Fruit fly (Drosophila melanogaster) whole organism, embryonic: ENCODE data around the gene CG3198.
A peak's percentile ranks its signal among the peaks of the same experiment; 100 is the strongest.

Experiments
- Abd-B ChIP-seq: fragments of 200-800 bp; sonication (Bioruptor generic); optimal IDR thresholded peaks from 2 replicates; lab custom pipeline; 2018; ENCODE audit warnings: missing biosample characterization, mild to moderate bottlenecking, missing genetic modification characterization, moderate library complexity
- Adf1 ChIP-seq: fragments of 200-800 bp; sonication (Bioruptor generic); IDR thresholded peaks from 2 replicates; pipeline ENCODE4 v1.3.6; 2022; ENCODE audit warnings: missing biosample characterization, missing genetic modification characterization
- Aef1 ChIP-seq: fragments of 200-800 bp; sonication (Bioruptor generic); IDR thresholded peaks from 3 replicates; pipeline ENCODE4 v1.3.6; 2022; ENCODE audit warnings: missing biosample characterization, missing genetic modification characterization
- B-H2 ChIP-seq: fragments of 200-800 bp; sonication (Bioruptor generic); optimal IDR thresholded peaks from 2 replicates; lab custom pipeline; 2018; ENCODE audit warnings: missing biosample characterization, mild to moderate bottlenecking, missing genetic modification characterization
- CG10209 ChIP-seq: fragments of 200-800 bp; sonication (Bioruptor generic); optimal IDR thresholded peaks from 3 replicates; lab custom pipeline; 2017; ENCODE audit warnings: missing biosample characterization, mild to moderate bottlenecking, missing genetic modification characterization, missing genetic modification reagents
- CG10979 ChIP-seq: fragments of 200-800 bp; sonication (Bioruptor generic); optimal IDR thresholded peaks from 2 replicates; lab custom pipeline; 2018; ENCODE audit warnings: missing biosample characterization, mild to moderate bottlenecking, missing genetic modification characterization, moderate library complexity
- CG11398 ChIP-seq: fragments of 200-800 bp; sonication (Bioruptor generic); optimal IDR thresholded peaks from 2 replicates; lab custom pipeline; 2016; ENCODE audit warnings: missing biosample characterization, missing genetic modification characterization
- CG11723 ChIP-seq: fragments of 200-800 bp; sonication (Bioruptor generic); optimal IDR thresholded peaks from 2 replicates; lab custom pipeline; 2017; ENCODE audit warnings: missing biosample characterization, mild to moderate bottlenecking, missing genetic modification characterization
- CG12104 ChIP-seq: fragments of 200-800 bp; sonication (Bioruptor generic); optimal IDR thresholded peaks from 3 replicates; lab custom pipeline; 2016; ENCODE audit warnings: missing biosample characterization, missing genetic modification characterization
- CG12236 ChIP-seq: fragments of 200-800 bp; sonication (Bioruptor generic); optimal IDR thresholded peaks from 2 replicates; lab custom pipeline; 2016; ENCODE audit warnings: missing biosample characterization, missing genetic modification characterization
- CG12391 ChIP-seq: fragments of 200-800 bp; sonication (Bioruptor generic); optimal IDR thresholded peaks from 3 replicates; lab custom pipeline; 2018; ENCODE audit warnings: missing biosample characterization, mild to moderate bottlenecking, missing genetic modification characterization, moderate library complexity
- CG14014 ChIP-seq: fragments of 200-800 bp; sonication (Bioruptor generic); IDR thresholded peaks from 2 replicates; pipeline ENCODE4 v1.3.6; 2022; ENCODE audit warnings: missing biosample characterization, missing genetic modification characterization
- CG14050 ChIP-seq: fragments of 200-800 bp; sonication (Bioruptor generic); IDR thresholded peaks from 3 replicates; pipeline ENCODE4 v1.3.6; 2022; ENCODE audit warnings: missing biosample characterization, missing genetic modification characterization
- CG14441 ChIP-seq: fragments of 200-800 bp; sonication (Bioruptor generic); IDR thresholded peaks from 2 replicates; pipeline ENCODE4 v1.3.6; 2022; ENCODE audit warnings: missing biosample characterization, missing genetic modification characterization
- CG15073 ChIP-seq: fragments of 200-800 bp; sonication (Bioruptor generic); optimal IDR thresholded peaks from 2 replicates; lab custom pipeline; 2016; ENCODE audit warnings: missing biosample characterization, missing genetic modification characterization
- CG15479 ChIP-seq: fragments of 200-800 bp; sonication (Bioruptor generic); optimal IDR thresholded peaks from 3 replicates; lab custom pipeline; 2019; ENCODE audit warnings: missing biosample characterization, mild to moderate bottlenecking, missing genetic modification characterization, moderate library complexity
- CG17385 ChIP-seq: fragments of 200-800 bp; sonication (Bioruptor generic); optimal IDR thresholded peaks from 3 replicates; lab custom pipeline; 2018; ENCODE audit warnings: missing biosample characterization, mild to moderate bottlenecking, missing genetic modification characterization
- CG17912 ChIP-seq: fragments of 200-800 bp; sonication (Bioruptor generic); optimal IDR thresholded peaks from 2 replicates; lab custom pipeline; 2018; ENCODE audit warnings: missing biosample characterization, mild to moderate bottlenecking, missing genetic modification characterization
- CG1792 ChIP-seq: fragments of 200-800 bp; sonication (Bioruptor generic); optimal IDR thresholded peaks from 2 replicates; lab custom pipeline; 2016; ENCODE audit warnings: missing biosample characterization, missing genetic modification characterization
- CG18619 ChIP-seq: fragments of 200-800 bp; sonication (Bioruptor generic); optimal IDR thresholded peaks from 3 replicates; lab custom pipeline; 2017; ENCODE audit warnings: missing biosample characterization, mild to moderate bottlenecking, missing genetic modification characterization
- CG3407 ChIP-seq: fragments of 200-800 bp; sonication (Bioruptor generic); optimal IDR thresholded peaks from 2 replicates; lab custom pipeline; 2018; ENCODE audit warnings: missing biosample characterization, mild to moderate bottlenecking, missing genetic modification characterization
- CG43689 ChIP-seq: fragments of 200-800 bp; sonication (Bioruptor generic); IDR thresholded peaks from 2 replicates; pipeline ENCODE4 v1.3.6; 2022; ENCODE audit warnings: missing biosample characterization, missing genetic modification characterization
- CG6175 ChIP-seq: fragments of 200-800 bp; sonication (Bioruptor generic); IDR thresholded peaks from 3 replicates; pipeline ENCODE4 v1.3.6; 2022; ENCODE audit warnings: missing biosample characterization, missing genetic modification characterization
- CG7271 ChIP-seq: fragments of 200-800 bp; sonication (Bioruptor generic); optimal IDR thresholded peaks from 2 replicates; lab custom pipeline; 2018; ENCODE audit warnings: missing biosample characterization, mild to moderate bottlenecking, missing genetic modification characterization, moderate library complexity
- CG7556 ChIP-seq: fragments of 200-800 bp; sonication (Bioruptor generic); optimal IDR thresholded peaks from 2 replicates; lab custom pipeline; 2017; ENCODE audit warnings: missing biosample characterization, mild to moderate bottlenecking, missing genetic modification characterization
- CG8944 ChIP-seq: fragments of 200-800 bp; sonication (Bioruptor generic); optimal IDR thresholded peaks from 3 replicates; lab custom pipeline; 2016; ENCODE audit warnings: missing biosample characterization, missing genetic modification characterization
- CHES-1-like ChIP-seq: fragments of 200-800 bp; sonication (Bioruptor generic); optimal IDR thresholded peaks from 2 replicates; lab custom pipeline; 2016; ENCODE audit warnings: missing biosample characterization, missing genetic modification characterization
- Ets97D ChIP-seq: fragments of 200-800 bp; sonication (Bioruptor generic); optimal IDR thresholded peaks from 3 replicates; lab custom pipeline; 2016; ENCODE audit warnings: missing biosample characterization, missing genetic modification characterization
- HHEX ChIP-seq: fragments of 200-800 bp; sonication (Bioruptor generic); optimal IDR thresholded peaks from 3 replicates; lab custom pipeline; 2017; ENCODE audit warnings: missing biosample characterization, mild to moderate bottlenecking, missing genetic modification characterization, missing genetic modification reagents
- MBD-R2 ChIP-seq: fragments of 200-800 bp; sonication (Bioruptor generic); IDR thresholded peaks from 2 replicates; pipeline ENCODE4 v1.3.6; 2022; ENCODE audit warnings: missing biosample characterization, missing genetic modification characterization
- Myb ChIP-seq: fragments of 200-800 bp; sonication (Bioruptor generic); optimal IDR thresholded peaks from 2 replicates; lab custom pipeline; 2016; ENCODE audit warnings: missing biosample characterization, missing genetic modification characterization
- Pdp1 ChIP-seq, 2 experiments: fragments of 200-800 bp; sonication (Bioruptor generic); optimal IDR thresholded peaks; 3 replicates each; lab custom pipeline; 2016; ENCODE audit warnings: missing biosample characterization in 2 of 2, missing genetic modification characterization in 2 of 2, mild to moderate bottlenecking in 1 of 2, moderate library complexity in 1 of 2
- Poxn ChIP-seq: fragments of 200-800 bp; sonication (Bioruptor generic); IDR thresholded peaks from 2 replicates; pipeline ENCODE4 v1.3.6; 2022; ENCODE audit warnings: missing biosample characterization, missing genetic modification characterization
- Six4 ChIP-seq: fragments of 200-800 bp; sonication (Bioruptor generic); optimal IDR thresholded peaks from 2 replicates; lab custom pipeline; 2016; ENCODE audit warnings: missing biosample characterization, missing genetic modification characterization
- Sox100B ChIP-seq: fragments of 200-800 bp; sonication (Bioruptor generic); optimal IDR thresholded peaks from 3 replicates; lab custom pipeline; 2018; ENCODE audit warnings: missing biosample characterization, mild to moderate bottlenecking, missing genetic modification characterization
- btn ChIP-seq: fragments of 200-800 bp; sonication (Bioruptor generic); optimal IDR thresholded peaks from 2 replicates; lab custom pipeline; 2016; ENCODE audit warnings: missing biosample characterization, missing genetic modification characterization
- cato ChIP-seq: fragments of 200-800 bp; sonication (Bioruptor generic); optimal IDR thresholded peaks from 2 replicates; lab custom pipeline; 2016; ENCODE audit warnings: missing biosample characterization, missing genetic modification characterization, borderline replicate concordance
- crol ChIP-seq: fragments of 200-800 bp; sonication (Bioruptor generic); IDR thresholded peaks from 2 replicates; pipeline ENCODE4 v1.3.6; 2022; ENCODE audit warnings: missing biosample characterization, missing genetic modification characterization
- dimm ChIP-seq: fragments of 200-800 bp; sonication (Bioruptor generic); IDR thresholded peaks from 2 replicates; pipeline ENCODE4 v1.3.6; 2022; ENCODE audit warnings: missing biosample characterization, missing genetic modification characterization
- eve ChIP-seq, 2 experiments: fragments of >200 bp; optimal IDR thresholded peaks; 2 replicates each; lab custom pipeline; 2017; ENCODE audit warnings: missing biosample characterization in 2 of 2, missing genetic modification characterization in 2 of 2
- gem ChIP-seq: fragments of 200-800 bp; sonication (Bioruptor generic); optimal IDR thresholded peaks from 2 replicates; lab custom pipeline; 2019; ENCODE audit warnings: missing biosample characterization, mild to moderate bottlenecking, missing genetic modification characterization, moderate library complexity
- jumu ChIP-seq: fragments of 200-800 bp; sonication (Bioruptor generic); optimal IDR thresholded peaks from 3 replicates; lab custom pipeline; 2016; ENCODE audit warnings: missing biosample characterization, missing genetic modification characterization
- lilli ChIP-seq: fragments of 200-800 bp; sonication (Bioruptor generic); optimal IDR thresholded peaks from 3 replicates; lab custom pipeline; 2016; ENCODE audit warnings: missing biosample characterization, missing genetic modification characterization
- mld ChIP-seq: fragments of 200-800 bp; sonication (Bioruptor generic); IDR thresholded peaks from 3 replicates; pipeline ENCODE4 v1.3.6; 2022; ENCODE audit warnings: missing biosample characterization, missing genetic modification characterization; ENCODE audit not compliant: partially characterized antibody
- nau ChIP-seq: fragments of 200-800 bp; sonication (Bioruptor generic); optimal IDR thresholded peaks from 3 replicates; lab custom pipeline; 2017; ENCODE audit warnings: missing biosample characterization, mild to moderate bottlenecking, missing genetic modification characterization, missing genetic modification reagents
- nerfin-2 ChIP-seq: fragments of 200-800 bp; sonication (Bioruptor generic); IDR thresholded peaks from 2 replicates; pipeline ENCODE4 v1.3.6; 2022; ENCODE audit warnings: missing biosample characterization, missing genetic modification characterization; ENCODE audit not compliant: partially characterized antibody
- nmo ChIP-seq: fragments of 200-800 bp; sonication (Bioruptor generic); optimal IDR thresholded peaks from 2 replicates; lab custom pipeline; 2018; ENCODE audit warnings: missing biosample characterization, mild to moderate bottlenecking, missing genetic modification characterization, moderate library complexity
- pita ChIP-seq: fragments of 200-800 bp; sonication (Bioruptor generic); optimal IDR thresholded peaks from 2 replicates; lab custom pipeline; 2017; ENCODE audit warnings: missing biosample characterization, mild to moderate bottlenecking, missing genetic modification characterization
- salm ChIP-seq: fragments of 200-800 bp; sonication (Bioruptor generic); optimal IDR thresholded peaks from 2 replicates; lab custom pipeline; 2018; ENCODE audit warnings: missing biosample characterization, mild to moderate bottlenecking, missing genetic modification characterization
- tgo ChIP-seq: fragments of 200-800 bp; sonication (Bioruptor generic); IDR thresholded peaks from 3 replicates; pipeline ENCODE4 v1.3.6; 2022; ENCODE audit warnings: missing biosample characterization, missing genetic modification characterization
- yki ChIP-seq: fragments of >200 bp; optimal IDR thresholded peaks from 3 replicates; lab custom pipeline; 2018
- zen2 ChIP-seq: fragments of 200-800 bp; sonication (Bioruptor generic); IDR thresholded peaks from 3 replicates; pipeline ENCODE4 v1.3.6; 2022; ENCODE audit warnings: missing biosample characterization, missing genetic modification characterization; ENCODE audit not compliant: partially characterized antibody

Gene CG3198

dm6 chrX:6703237-6703636, 29.5 kb upstream of the CG3198 start (continued):
- TF ChIP-seq CG11723 (GFP tag; lab: Kevin White, UChicago) (no peak), tgo (GFP tag; lab: Robert Waterston, UW) (no peak), B-H2 (GFP tag; lab: Kevin White, UChicago) (no peak), nmo (peak; percentile 5), pita (no peak), gem (tag; lab: Kevin White, UChicago) (peak; percentile 18), CG6175 (no peak), CG10209 (GFP tag; lab: Kevin White, UChicago) (no peak), Aef1 (GFP tag; lab: Robert Waterston, UW) (no peak), Six4 (GFP tag; lab: Kevin White, UChicago) (no peak), CG43689 (GFP tag; lab: Robert Waterston, UW) (no peak), CG14014 (no peak), CG12104 (GFP tag; lab: Kevin White, UChicago) (no peak), Abd-B (GFP tag; lab: Kevin White, UChicago) (no peak), CG15073 (GFP tag; lab: Kevin White, UChicago) (no peak), CG17912 (GFP tag; lab: Kevin White, UChicago) (no peak), MBD-R2 (GFP tag; lab: Robert Waterston, UW) (no peak), eve (GFP tag; optimal IDR thresholded peaks at IDR 0.05; lab: Kevin White, UChicago) (peak in 1 of 2 experiments; percentile 31), jumu (no peak), cato (GFP tag; lab: Kevin White, UChicago) (no peak), CG3407 (GFP tag; lab: Kevin White, UChicago) (no peak), dimm (GFP tag; lab: Robert Waterston, UW) (no peak), Poxn (no peak), yki (lab: Kevin White, UChicago) (no peak), crol (GFP tag; lab: Robert Waterston, UW) (no peak), nau (GFP tag; lab: Kevin White, UChicago) (no peak), CG18619 (GFP tag; lab: Kevin White, UChicago) (no peak), lilli (GFP tag; lab: Kevin White, UChicago) (no peak), CG12236 (GFP tag; lab: Kevin White, UChicago) (no peak), CG14050 (GFP tag; lab: Robert Waterston, UW) (no peak), CG14441 (no peak), mld (GFP tag; lab: Robert Waterston, UW) (no peak), CG10979 (tag; lab: Kevin White, UChicago) (no peak), Ets97D (GFP tag; lab: Kevin White, UChicago) (no peak), CG8944 (GFP tag; lab: Kevin White, UChicago) (no peak), CG11398 (GFP tag; lab: Kevin White, UChicago) (no peak), CHES-1-like (no peak), Myb (GFP tag; lab: Kevin White, UChicago) (no peak), Sox100B (GFP tag; lab: Kevin White, UChicago) (peak; percentile 22), CG7556 (GFP tag; lab: Kevin White, UChicago) (peak; percentile 12), Pdp1 (GFP tag; optimal IDR thresholded peaks at IDR 0.05; lab: Kevin White, UChicago) (peak in 1 of 2 experiments; percentile 4), Adf1 (GFP tag; lab: Robert Waterston, UW) (no peak), CG1792 (GFP tag; lab: Kevin White, UChicago) (no peak), CG12391 (tag; lab: Kevin White, UChicago) (no peak), HHEX (GFP tag; lab: Kevin White, UChicago) (no peak), CG15479 (GFP tag; lab: Kevin White, UChicago) (no peak), zen2 (GFP tag; lab: Robert Waterston, UW) (no peak), CG17385 (GFP tag; lab: Kevin White, UChicago) (peak; percentile 22), nerfin-2 (GFP tag; lab: Robert Waterston, UW) (no peak), btn (GFP tag; lab: Kevin White, UChicago) (no peak), CG7271 (tag; lab: Kevin White, UChicago) (no peak), salm (no peak)
